Worm (Caenorhabditis elegans): ENCODE results near the gene K09F6.10.

- TF ChIP-seq mes-2 (tag; optimal IDR thresholded peaks at IDR 0.05; ENCODE audit: poor library complexity, severe bottlenecking): no peak
- TF ChIP-seq snpc-1.2 (GFP tag; IDR thresholded peaks at IDR 0.05): no peak
- TF ChIP-seq lir-3 (tag; optimal IDR thresholded peaks at IDR 0.05): no peak
- no peak for TF ChIP-seq tag-97 (GFP tag; IDR thresholded peaks at IDR 0.05)
- no peak for TF ChIP-seq ama-1 (optimal IDR thresholded peaks at IDR 0.05)
- no peak for TF ChIP-seq lin-13 (GFP tag; optimal IDR thresholded peaks at IDR 0.05)
- TF ChIP-seq F49E8.2 (tag; optimal IDR thresholded peaks at IDR 0.05; ENCODE audit: borderline replicate concordance): no peak
- no peak for TF ChIP-seq unc-39 (tag; optimal IDR thresholded peaks at IDR 0.05)
- no peak for TF ChIP-seq daf-12 (tag; optimal IDR thresholded peaks at IDR 0.05)
- no peak for TF ChIP-seq dpl-1 (GFP tag; optimal IDR thresholded peaks at IDR 0.05)
- no peak for TF ChIP-seq nhr-6 (tag; optimal IDR thresholded peaks at IDR 0.05)
- TF ChIP-seq aly-2 (tag; optimal IDR thresholded peaks at IDR 0.05): no peak
- TF ChIP-seq fkh-10 (GFP tag; optimal IDR thresholded peaks at IDR 0.05): no peak
- no peak for TF ChIP-seq fos-1 (tag; optimal IDR thresholded peaks at IDR 0.05)
Measured at ce11 chrII:2324956-2325355, 36.3 kb upstream of the K09F6.10 start, which contains the start of gene ZK1240.11.
